Worm (Caenorhabditis elegans) whole organism, late embryonic: Measurements from ENCODE around the gene T14B4.1.

Source experiments
- C08G9.2 ChIP-seq: sonication (generic microtip); optimal IDR thresholded peaks from 2 replicates; lab custom pipeline; 2016; ENCODE audit warnings: mild to moderate bottlenecking, missing genetic modification characterization, moderate library complexity, missing compliant biosample characterization
- K09A11.1 ChIP-seq: sonication (generic microtip); optimal IDR thresholded peaks from 2 replicates; lab custom pipeline; 2017; ENCODE audit warnings: antibody characterized with exemption, mild to moderate bottlenecking, missing genetic modification characterization, missing compliant biosample characterization; ENCODE audit not compliant: insufficient read depth
- Y22D7AL.16 ChIP-seq: sonication (generic microtip); optimal IDR thresholded peaks from 2 replicates; lab custom pipeline; 2016; ENCODE audit warnings: missing genetic modification characterization, missing compliant biosample characterization
- ahr-1 ChIP-seq: sonication (generic microtip); optimal IDR thresholded peaks from 2 replicates; lab custom pipeline; 2016; ENCODE audit warnings: missing genetic modification characterization, missing compliant biosample characterization
- ama-1 ChIP-seq: fragments of 150-350 bp; optimal IDR thresholded peaks from 2 replicates; lab custom pipeline; 2014
- ceh-14 ChIP-seq: sonication (generic microtip); optimal IDR thresholded peaks from 2 replicates; lab custom pipeline; 2016; ENCODE audit warnings: missing genotype, missing genetic modification characterization, missing compliant biosample characterization
- ceh-31 ChIP-seq: sonication (generic microtip); optimal IDR thresholded peaks from 2 replicates; lab custom pipeline; 2016; ENCODE audit warnings: missing genetic modification characterization, missing compliant biosample characterization
- ceh-34 ChIP-seq: sonication (generic microtip); optimal IDR thresholded peaks from 2 replicates; lab custom pipeline; 2016; ENCODE audit warnings: mild to moderate bottlenecking, missing genetic modification characterization, missing compliant biosample characterization
- ceh-48 ChIP-seq: sonication (generic microtip); optimal IDR thresholded peaks from 2 replicates; lab custom pipeline; 2016; ENCODE audit warnings: missing genetic modification characterization, inconsistent platforms, missing compliant biosample characterization
- dmd-4 ChIP-seq: sonication (generic microtip); optimal IDR thresholded peaks from 2 replicates; lab custom pipeline; 2016; ENCODE audit warnings: borderline replicate concordance, missing genetic modification characterization, missing compliant biosample characterization
- dve-1 ChIP-seq: sonication (generic microtip); optimal IDR thresholded peaks from 2 replicates; lab custom pipeline; 2017; ENCODE audit warnings: antibody characterized with exemption, mild to moderate bottlenecking, missing genetic modification characterization, missing compliant biosample characterization
- fax-1 ChIP-seq: sonication (generic microtip); optimal IDR thresholded peaks from 2 replicates; lab custom pipeline; 2016; ENCODE audit warnings: missing genotype, missing genetic modification characterization, missing compliant biosample characterization
- fkh-10 ChIP-seq: fragments of 150-350 bp; optimal IDR thresholded peaks from 2 replicates; lab custom pipeline; 2014; ENCODE audit warnings: missing biosample characterization, missing genetic modification reagents, missing genetic modification characterization
- fkh-6 ChIP-seq: sonication (generic microtip); optimal IDR thresholded peaks from 2 replicates; lab custom pipeline; 2016; ENCODE audit warnings: missing genetic modification characterization, missing compliant biosample characterization
- hlh-30 ChIP-seq: sonication (generic microtip); optimal IDR thresholded peaks from 2 replicates; lab custom pipeline; 2017; ENCODE audit warnings: antibody characterized with exemption, missing genetic modification characterization, missing compliant biosample characterization; ENCODE audit not compliant: insufficient read depth
- hlh-6 ChIP-seq: sonication (generic microtip); optimal IDR thresholded peaks from 2 replicates; lab custom pipeline; 2016; ENCODE audit warnings: missing genotype, missing genetic modification characterization, missing compliant biosample characterization
- hlh-8 ChIP-seq: sonication (generic microtip); optimal IDR thresholded peaks from 2 replicates; lab custom pipeline; 2016; ENCODE audit warnings: missing genotype, missing genetic modification characterization, missing compliant biosample characterization
- lin-11 ChIP-seq: fragments of 200-800 bp; sonication (Bioruptor generic); optimal IDR thresholded peaks from 2 replicates; lab custom pipeline; 2018; ENCODE audit warnings: mild to moderate bottlenecking, missing genetic modification characterization, missing compliant biosample characterization
- madf-2 ChIP-seq: sonication (generic microtip); optimal IDR thresholded peaks from 2 replicates; lab custom pipeline; 2017; ENCODE audit warnings: missing genetic modification characterization, missing compliant biosample characterization
- mec-3 ChIP-seq: sonication (generic microtip); optimal IDR thresholded peaks from 2 replicates; lab custom pipeline; 2016; ENCODE audit warnings: borderline replicate concordance, missing genetic modification characterization, missing compliant biosample characterization
- nhr-11 ChIP-seq: fragments of 150-350 bp; optimal IDR thresholded peaks from 2 replicates; lab custom pipeline; 2014; ENCODE audit warnings: missing biosample characterization, missing genetic modification characterization
- npax-4 ChIP-seq: sonication (generic microtip); optimal IDR thresholded peaks from 2 replicates; lab custom pipeline; 2016; ENCODE audit warnings: missing genetic modification characterization, missing compliant biosample characterization
- pag-3 ChIP-seq: sonication (generic microtip); optimal IDR thresholded peaks from 2 replicates; lab custom pipeline; 2016; ENCODE audit warnings: missing compliant biosample characterization, missing genetic modification characterization, borderline replicate concordance
- pros-1 ChIP-seq: fragments of 150-350 bp; optimal IDR thresholded peaks from 2 replicates; lab custom pipeline; 2014; ENCODE audit warnings: missing biosample characterization, missing genetic modification reagents, missing genetic modification characterization
- ref-2 ChIP-seq: sonication (generic microtip); optimal IDR thresholded peaks from 2 replicates; lab custom pipeline; 2016; ENCODE audit warnings: missing genetic modification characterization, missing compliant biosample characterization
- sdc-2 ChIP-seq: sonication (generic microtip); optimal IDR thresholded peaks from 2 replicates; lab custom pipeline; 2016; ENCODE audit warnings: missing genotype, missing genetic modification characterization, missing compliant biosample characterization
- sox-2 ChIP-seq: fragments of 200-800 bp; sonication (Bioruptor generic); IDR thresholded peaks from 2 replicates; pipeline ENCODE4 v1.3.6; 2022; ENCODE audit warnings: missing genetic modification reagents, missing genetic modification characterization, missing compliant biosample characterization
- sox-4 ChIP-seq: sonication (generic microtip); optimal IDR thresholded peaks from 2 replicates; lab custom pipeline; 2017; ENCODE audit warnings: mild to moderate bottlenecking, missing genetic modification characterization, inconsistent platforms, missing compliant biosample characterization
- syd-9 ChIP-seq: sonication (generic microtip); optimal IDR thresholded peaks from 2 replicates; lab custom pipeline; 2016; ENCODE audit warnings: mild to moderate bottlenecking, missing genetic modification characterization, moderate library complexity, missing compliant biosample characterization
- tbx-2 ChIP-seq: sonication (generic microtip); optimal IDR thresholded peaks from 2 replicates; lab custom pipeline; 2016; ENCODE audit warnings: missing genetic modification characterization, missing compliant biosample characterization
- tbx-7 ChIP-seq: sonication (generic microtip); optimal IDR thresholded peaks from 2 replicates; lab custom pipeline; 2016; ENCODE audit warnings: missing genotype, missing genetic modification characterization, missing compliant biosample characterization
- ttx-3 ChIP-seq: sonication (generic microtip); optimal IDR thresholded peaks from 2 replicates; lab custom pipeline; 2016; ENCODE audit warnings: missing genetic modification reagents, missing genetic modification characterization, missing compliant biosample characterization
- unc-42 ChIP-seq: sonication (generic microtip); optimal IDR thresholded peaks from 2 replicates; lab custom pipeline; 2016; ENCODE audit warnings: missing genotype, missing genetic modification characterization, missing compliant biosample characterization
- unc-55 ChIP-seq: sonication (generic microtip); optimal IDR thresholded peaks from 2 replicates; lab custom pipeline; 2017; ENCODE audit warnings: missing biosample characterization, missing genetic modification reagents, missing genetic modification characterization
- unc-86 ChIP-seq: sonication (generic microtip); optimal IDR thresholded peaks from 2 replicates; lab custom pipeline; 2016; ENCODE audit warnings: missing genetic modification characterization, missing compliant biosample characterization
- zip-5 ChIP-seq: sonication (generic microtip); optimal IDR thresholded peaks from 2 replicates; lab custom pipeline; 2016; ENCODE audit warnings: missing genetic modification characterization, missing compliant biosample characterization
- ztf-16 ChIP-seq: sonication (generic microtip); optimal IDR thresholded peaks from 2 replicates; lab custom pipeline; 2017; ENCODE audit warnings: missing genetic modification characterization, missing compliant biosample characterization

Gene T14B4.1

DNA sequence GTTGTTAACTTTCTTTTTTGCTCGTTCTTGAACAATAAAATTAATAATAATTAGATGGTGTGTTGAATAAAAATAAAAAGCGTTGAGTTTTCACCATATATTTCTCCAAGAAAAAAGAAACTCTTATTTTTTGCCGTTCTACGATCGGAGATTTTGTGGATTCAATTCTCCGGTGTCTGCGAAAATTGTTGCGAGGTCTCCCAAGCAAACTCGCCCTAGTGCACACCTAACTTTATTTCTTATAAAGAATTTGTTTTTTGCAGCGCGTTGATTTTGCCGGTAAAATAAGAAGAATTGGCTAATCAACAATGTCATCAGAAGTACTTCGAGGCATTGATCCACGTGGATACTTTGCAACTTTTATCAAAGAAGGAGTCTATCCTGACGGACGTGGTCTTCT lies 4.7 kb downstream of the T14B4.1 start, which contains the start of gene exos-8 (continued):
- TF ChIP-seq ref-2 (tag; lab: Kevin White, UChicago) (peak; percentile 95), syd-9 (peak; percentile 49), fax-1 (tag; lab: Kevin White, UChicago) (peak; percentile 91), sox-4 (tag; lab: Kevin White, UChicago) (peak; percentile 28), sdc-2 (tag; lab: Kevin White, UChicago) (no peak), C08G9.2 (tag; lab: Kevin White, UChicago) (peak; percentile 93), hlh-8 (peak; percentile 76), ceh-31 (tag; lab: Kevin White, UChicago) (peak; percentile 97), zip-5 (tag; lab: Kevin White, UChicago) (peak; percentile 91), dmd-4 (tag; lab: Kevin White, UChicago) (peak; percentile 72), ceh-34 (tag; lab: Kevin White, UChicago) (peak; percentile 72), fkh-6 (peak; percentile 59), pros-1 (no peak), ceh-14 (peak; percentile 91), pag-3 (no peak), tbx-7 (tag; lab: Kevin White, UChicago) (peak; percentile 83), unc-86 (tag; lab: Kevin White, UChicago) (peak; percentile 49), ztf-16 (tag; lab: Kevin White, UChicago) (peak; percentile 30)

DNA sequence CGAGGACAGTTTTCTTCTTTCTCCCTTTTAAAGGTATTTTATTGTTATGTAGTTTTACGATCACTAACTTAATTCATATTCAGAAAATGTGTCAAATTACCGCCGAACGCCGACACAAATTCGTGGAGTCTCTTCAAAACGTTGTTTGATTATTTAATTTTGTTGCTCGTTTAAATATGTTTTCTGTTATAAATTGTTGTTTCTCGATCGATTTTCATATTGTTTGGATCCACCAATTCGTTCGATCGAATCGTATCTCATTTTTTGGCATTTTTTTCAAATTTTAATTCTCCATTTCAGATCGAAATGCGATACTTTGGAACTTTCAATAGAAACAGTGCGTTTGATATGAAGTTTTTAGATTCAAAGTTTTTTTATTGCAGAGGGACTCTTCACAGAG lies 5.9 kb downstream of the T14B4.1 start, which contains the start of gene F41G3.6:
Gene F41G3.6 (plus strand): TSS at position 301 of the 400 bp plus-strand sequence.
- no peak for TF ChIP-seq hlh-6
- no peak for TF ChIP-seq lin-11
- no peak for TF ChIP-seq dmd-4 (tag; lab: Kevin White, UChicago)
- TF ChIP-seq sox-2 = no peak
- no peak for TF ChIP-seq ztf-16 (tag; lab: Kevin White, UChicago)
- TF ChIP-seq hlh-8 = no peak
- TF ChIP-seq fkh-10 (GFP tag; lab: Kevin White, UChicago) = no peak
- no peak for TF ChIP-seq ceh-14
- TF ChIP-seq nhr-11 (tag; lab: Kevin White, UChicago) = no peak
- TF ChIP-seq zip-5 (tag; lab: Kevin White, UChicago) = no peak
- no peak for TF ChIP-seq ceh-34 (tag; lab: Kevin White, UChicago)
- TF ChIP-seq hlh-30 (tag; lab: Kevin White, UChicago) = no peak
- TF ChIP-seq mec-3 (tag; lab: Kevin White, UChicago) = no peak
- TF ChIP-seq ahr-1 (tag; lab: Kevin White, UChicago) = no peak
- no peak for TF ChIP-seq npax-4 (tag; lab: Kevin White, UChicago)
- no peak for TF ChIP-seq pros-1
- no peak for TF ChIP-seq madf-2 (tag; lab: Kevin White, UChicago)
- TF ChIP-seq ceh-48 (tag; lab: Kevin White, UChicago) = no peak
- TF ChIP-seq ama-1 (lab: Kevin White, UChicago) = no peak
- TF ChIP-seq unc-42 (tag; lab: Kevin White, UChicago) = no peak

DNA sequence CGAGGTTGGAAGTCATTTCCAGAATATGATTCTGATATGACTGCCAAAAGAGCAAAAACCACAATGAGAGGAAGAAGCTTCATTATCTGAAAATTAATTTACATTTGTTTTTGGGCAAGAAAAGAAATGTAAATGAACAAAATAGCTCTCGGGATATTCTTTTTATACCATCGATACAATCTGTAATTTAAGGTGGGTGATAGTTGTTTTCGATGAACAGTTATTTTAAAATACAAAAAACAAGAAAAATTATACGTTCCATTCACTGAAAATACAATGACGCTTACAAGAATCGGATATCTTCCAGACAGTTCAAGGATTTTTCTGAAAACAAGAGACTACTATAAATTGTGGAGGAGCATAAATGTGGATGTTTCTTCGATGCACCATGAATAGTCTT lies 7.9 kb downstream of the T14B4.1 start, which contains the start of gene ins-15:
Gene ins-15 (minus strand): TSS at position 101 of the 400 bp plus-strand sequence.
- no peak for TF ChIP-seq C08G9.2 (tag; lab: Kevin White, UChicago)
- TF ChIP-seq K09A11.1 (tag; lab: Kevin White, UChicago) = no peak

DNA sequence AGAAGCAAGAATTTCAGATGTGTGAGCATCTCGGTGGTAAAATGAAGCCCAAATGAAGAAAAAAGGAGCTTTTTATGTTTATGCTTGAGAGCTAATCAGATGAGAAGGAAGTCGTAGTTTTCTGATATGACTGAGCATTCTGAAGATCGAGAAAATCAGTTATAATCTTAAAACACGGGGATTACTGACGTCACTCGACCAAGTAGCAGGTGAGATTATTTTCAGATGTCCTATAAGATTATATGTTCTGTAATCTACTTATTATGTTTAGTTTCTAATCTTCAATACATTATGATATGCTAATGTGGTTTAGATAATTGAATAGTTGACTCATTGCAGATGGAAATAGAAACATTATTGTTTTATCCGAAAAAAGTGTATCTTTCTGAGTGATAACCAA lies 9.1 kb downstream of the T14B4.1 start, which contains the start of gene ins-14:
Gene ins-14 (minus strand): TSS at position 32 of the 400 bp plus-strand sequence.
- no peak for TF ChIP-seq dve-1
- TF ChIP-seq tbx-2 (tag; lab: Kevin White, UChicago) = no peak
- TF ChIP-seq Y22D7AL.16 = no peak
- no peak for TF ChIP-seq fkh-6
- TF ChIP-seq unc-55 (GFP tag; lab: Kevin White, UChicago) = no peak
- no peak for TF ChIP-seq dmd-4 (tag; lab: Kevin White, UChicago)
- no peak for TF ChIP-seq ttx-3 (tag; lab: Kevin White, UChicago)
- TF ChIP-seq sdc-2 (tag; lab: Kevin White, UChicago) = no peak
- TF ChIP-seq ama-1 (lab: Kevin White, UChicago) = no peak
